Fruit fly (Drosophila melanogaster) whole organism, embryonic: ENCODE results near the gene CG17819.
A peak's percentile ranks its signal among the peaks of the same experiment; 100 is the strongest.

ENCODE experiments used
- Adf1 ChIP-seq: fragments of 200-800 bp; sonication (Bioruptor generic); IDR thresholded peaks from 2 replicates; pipeline ENCODE4 v1.3.6; 2022; ENCODE audit warnings: missing biosample characterization, missing genetic modification characterization
- B-H1 ChIP-seq: fragments of 200-800 bp; sonication (Bioruptor generic); IDR thresholded peaks from 3 replicates; pipeline ENCODE4 v1.3.6; 2022; ENCODE audit warnings: missing biosample characterization, missing genetic modification characterization
- CG10147 ChIP-seq: fragments of 200-800 bp; sonication (Bioruptor generic); optimal IDR thresholded peaks from 2 replicates; lab custom pipeline; 2019; ENCODE audit warnings: missing biosample characterization, mild to moderate bottlenecking, missing genetic modification characterization, moderate library complexity
- CG10543 ChIP-seq: fragments of 200-800 bp; sonication (Bioruptor generic); optimal IDR thresholded peaks from 3 replicates; lab custom pipeline; 2017; ENCODE audit warnings: missing biosample characterization, mild to moderate bottlenecking, missing genetic modification characterization, moderate library complexity
- CG14050 ChIP-seq: fragments of 200-800 bp; sonication (Bioruptor generic); IDR thresholded peaks from 3 replicates; pipeline ENCODE4 v1.3.6; 2022; ENCODE audit warnings: missing biosample characterization, missing genetic modification characterization
- CG1602 ChIP-seq: fragments of 200-800 bp; sonication (Bioruptor generic); optimal IDR thresholded peaks from 3 replicates; lab custom pipeline; 2016; ENCODE audit warnings: missing biosample characterization, missing genetic modification characterization
- CG1647 ChIP-seq: fragments of 200-800 bp; sonication (Bioruptor generic); optimal IDR thresholded peaks from 3 replicates; lab custom pipeline; 2016; ENCODE audit warnings: missing biosample characterization, missing genetic modification characterization
- CG17829 ChIP-seq: fragments of 200-800 bp; optimal IDR thresholded peaks from 2 replicates; lab custom pipeline; 2019; ENCODE audit warnings: missing biosample characterization, mild to moderate bottlenecking, missing genetic modification characterization, moderate library complexity
- CG18476 ChIP-seq: fragments of 200-800 bp; sonication (Bioruptor generic); optimal IDR thresholded peaks from 2 replicates; lab custom pipeline; 2016; ENCODE audit warnings: missing biosample characterization, mild to moderate bottlenecking, missing genetic modification characterization
- CG32532 ChIP-seq: fragments of 200-800 bp; sonication (Bioruptor generic); IDR thresholded peaks from 2 replicates; pipeline ENCODE4 v1.3.6; 2022; ENCODE audit warnings: missing biosample characterization, missing genetic modification characterization
- CG34376 ChIP-seq: fragments of 200-800 bp; sonication (Bioruptor generic); optimal IDR thresholded peaks from 2 replicates; lab custom pipeline; 2018; ENCODE audit warnings: missing biosample characterization, mild to moderate bottlenecking, missing genetic modification characterization
- CG4282 ChIP-seq: fragments of 200-800 bp; sonication (Bioruptor generic); optimal IDR thresholded peaks from 2 replicates; lab custom pipeline; 2016; ENCODE audit warnings: missing biosample characterization, missing genetic modification characterization
- CG4328 ChIP-seq: fragments of 200-800 bp; sonication (Bioruptor generic); optimal IDR thresholded peaks from 3 replicates; lab custom pipeline; 2017; ENCODE audit warnings: missing biosample characterization, missing genetic modification reagents, missing genetic modification characterization
- CG6813 ChIP-seq: fragments of 200-800 bp; sonication (Bioruptor generic); optimal IDR thresholded peaks from 2 replicates; lab custom pipeline; 2017; ENCODE audit warnings: missing biosample characterization, missing genetic modification characterization, mild to moderate bottlenecking, moderate library complexity, missing genetic modification reagents
- CG6854 ChIP-seq: fragments of 200-800 bp; sonication (Bioruptor generic); optimal IDR thresholded peaks from 3 replicates; lab custom pipeline; 2017; ENCODE audit warnings: missing biosample characterization, mild to moderate bottlenecking, missing genetic modification characterization
- CG7786 ChIP-seq: fragments of 200-800 bp; sonication (Bioruptor generic); optimal IDR thresholded peaks from 2 replicates; lab custom pipeline; 2016; ENCODE audit warnings: missing biosample characterization, missing genetic modification characterization
- CG9797 ChIP-seq: fragments of 200-800 bp; sonication (Bioruptor generic); optimal IDR thresholded peaks from 3 replicates; lab custom pipeline; 2018; ENCODE audit warnings: missing biosample characterization, mild to moderate bottlenecking, missing genetic modification characterization
- Doc2 ChIP-seq: fragments of 200-800 bp; sonication (Bioruptor generic); IDR thresholded peaks from 2 replicates; pipeline ENCODE4 v1.3.6; 2022; ENCODE audit warnings: missing biosample characterization, missing genetic modification characterization
- Drgx ChIP-seq: fragments of 200-800 bp; sonication (Bioruptor generic); IDR thresholded peaks from 2 replicates; pipeline ENCODE4 v1.3.6; 2022; ENCODE audit warnings: missing biosample characterization, missing genetic modification characterization
- Fer3 ChIP-seq: fragments of 200-800 bp; sonication (Bioruptor generic); optimal IDR thresholded peaks from 2 replicates; lab custom pipeline; 2018; ENCODE audit warnings: missing biosample characterization, mild to moderate bottlenecking, missing genetic modification characterization, moderate library complexity
- H15 ChIP-seq: fragments of 200-800 bp; sonication (Bioruptor generic); IDR thresholded peaks from 3 replicates; pipeline ENCODE4 v1.3.6; 2022; ENCODE audit warnings: missing biosample characterization, missing genetic modification characterization
- HLH3B ChIP-seq: fragments of 200-800 bp; sonication (Bioruptor generic); IDR thresholded peaks from 2 replicates; pipeline ENCODE4 v1.3.6; 2022; ENCODE audit warnings: missing biosample characterization, missing genetic modification characterization
- Hey ChIP-seq: fragments of 200-800 bp; sonication (Bioruptor generic); optimal IDR thresholded peaks from 3 replicates; lab custom pipeline; 2018; ENCODE audit warnings: missing biosample characterization, mild to moderate bottlenecking, missing genetic modification characterization
- Jarid2 ChIP-seq: fragments of 200-800 bp; sonication (Bioruptor generic); optimal IDR thresholded peaks from 3 replicates; lab custom pipeline; 2017; ENCODE audit warnings: mild to moderate bottlenecking, missing biosample characterization, missing genetic modification reagents, missing genetic modification characterization
- Lhr ChIP-seq: fragments of 200-800 bp; sonication (Bioruptor generic); optimal IDR thresholded peaks from 3 replicates; lab custom pipeline; 2017; ENCODE audit warnings: mild to moderate bottlenecking, missing biosample characterization, missing genetic modification reagents, missing genetic modification characterization
- NC2β ChIP-seq: fragments of 200-800 bp; sonication (Bioruptor generic); optimal IDR thresholded peaks from 2 replicates; lab custom pipeline; 2016; ENCODE audit warnings: missing biosample characterization, missing genetic modification characterization
- Pdp1 ChIP-seq, 2 experiments: fragments of 200-800 bp; sonication (Bioruptor generic); optimal IDR thresholded peaks; 3 replicates each; lab custom pipeline; 2016; ENCODE audit warnings: missing biosample characterization in 2 of 2, missing genetic modification characterization in 2 of 2, mild to moderate bottlenecking in 1 of 2, moderate library complexity in 1 of 2
- Ssrp ChIP-seq: fragments of 200-800 bp; sonication (Bioruptor generic); optimal IDR thresholded peaks from 2 replicates; lab custom pipeline; 2018; ENCODE audit warnings: missing biosample characterization, mild to moderate bottlenecking, missing genetic modification characterization, moderate library complexity
- chinmo ChIP-seq: fragments of 200-800 bp; sonication (Bioruptor generic); IDR thresholded peaks from 4 replicates; pipeline ENCODE4 v1.3.6; 2022; ENCODE audit warnings: missing biosample characterization, missing genetic modification characterization; ENCODE audit not compliant: partially characterized antibody
- danr ChIP-seq: fragments of 200-800 bp; sonication (Bioruptor generic); IDR thresholded peaks from 2 replicates; pipeline ENCODE4 v1.3.6; 2022; ENCODE audit warnings: missing biosample characterization, missing genetic modification characterization
- dysf ChIP-seq: fragments of 200-800 bp; sonication (Bioruptor generic); IDR thresholded peaks from 3 replicates; pipeline ENCODE4 v1.3.6; 2022; ENCODE audit warnings: missing biosample characterization, missing genetic modification characterization
- fd3F ChIP-seq: fragments of 200-800 bp; sonication (Bioruptor generic); optimal IDR thresholded peaks from 2 replicates; lab custom pipeline; 2018; ENCODE audit warnings: missing biosample characterization, mild to moderate bottlenecking, missing genetic modification characterization, moderate library complexity
- fd64A ChIP-seq: fragments of 200-800 bp; sonication (Bioruptor generic); optimal IDR thresholded peaks from 3 replicates; lab custom pipeline; 2018; ENCODE audit warnings: missing biosample characterization, mild to moderate bottlenecking, missing genetic modification characterization
- h ChIP-seq: fragments of >200 bp; optimal IDR thresholded peaks from 2 replicates; lab custom pipeline; 2017
- klu ChIP-seq: fragments of 200-800 bp; sonication (Bioruptor generic); IDR thresholded peaks from 2 replicates; pipeline ENCODE4 v1.3.6; 2022; ENCODE audit warnings: missing biosample characterization, missing genetic modification characterization
- lab ChIP-seq: fragments of 200-800 bp; sonication (Bioruptor generic); optimal IDR thresholded peaks from 3 replicates; lab custom pipeline; 2017; ENCODE audit warnings: missing biosample characterization, missing genetic modification characterization, mild to moderate bottlenecking, moderate library complexity, missing genetic modification reagents
- mld ChIP-seq: fragments of 200-800 bp; sonication (Bioruptor generic); IDR thresholded peaks from 3 replicates; pipeline ENCODE4 v1.3.6; 2022; ENCODE audit warnings: missing biosample characterization, missing genetic modification characterization; ENCODE audit not compliant: partially characterized antibody
- phol ChIP-seq: fragments of 200-800 bp; sonication (Bioruptor generic); optimal IDR thresholded peaks from 3 replicates; lab custom pipeline; 2018; ENCODE audit warnings: missing biosample characterization, mild to moderate bottlenecking, missing genetic modification characterization, moderate library complexity
- pita ChIP-seq: fragments of 200-800 bp; sonication (Bioruptor generic); optimal IDR thresholded peaks from 2 replicates; lab custom pipeline; 2017; ENCODE audit warnings: missing biosample characterization, mild to moderate bottlenecking, missing genetic modification characterization
- run ChIP-seq: fragments of 200-800 bp; sonication (Bioruptor generic); optimal IDR thresholded peaks from 3 replicates; lab custom pipeline; 2018; ENCODE audit warnings: missing biosample characterization, mild to moderate bottlenecking, missing genetic modification characterization
- salm ChIP-seq: fragments of 200-800 bp; sonication (Bioruptor generic); optimal IDR thresholded peaks from 2 replicates; lab custom pipeline; 2018; ENCODE audit warnings: missing biosample characterization, mild to moderate bottlenecking, missing genetic modification characterization
- sima ChIP-seq: fragments of 200-800 bp; sonication (Bioruptor generic); optimal IDR thresholded peaks from 2 replicates; lab custom pipeline; 2016; ENCODE audit warnings: missing biosample characterization, missing genetic modification characterization
- sisA ChIP-seq: fragments of 200-800 bp; sonication (Bioruptor generic); IDR thresholded peaks from 2 replicates; pipeline ENCODE4 v1.3.6; 2022; ENCODE audit warnings: missing biosample characterization, missing genetic modification characterization
- sug ChIP-seq: fragments of 200-800 bp; optimal IDR thresholded peaks from 2 replicates; lab custom pipeline; 2019; ENCODE audit warnings: missing biosample characterization, mild to moderate bottlenecking, missing genetic modification characterization, moderate library complexity
- tll ChIP-seq, 2 experiments: fragments of 200-800 bp in 1 of 2; fragments of >200 bp in 1 of 2; sonication (Bioruptor generic) in 1 of 2; optimal IDR thresholded peaks; 2 replicates each; lab custom pipeline; 2017 to 2019; ENCODE audit warnings: missing biosample characterization in 2 of 2, missing genetic modification characterization in 2 of 2, mild to moderate bottlenecking in 1 of 2, moderate library complexity in 1 of 2
- vnd ChIP-seq: fragments of 200-800 bp; sonication (Bioruptor generic); IDR thresholded peaks from 3 replicates; pipeline ENCODE4 v1.3.6; 2022; ENCODE audit warnings: missing biosample characterization, missing genetic modification characterization; ENCODE audit not compliant: partially characterized antibody
- zfh2 ChIP-seq: fragments of 200-800 bp; sonication (Bioruptor generic); optimal IDR thresholded peaks from 2 replicates; lab custom pipeline; 2016; ENCODE audit warnings: missing biosample characterization, missing genetic modification characterization

CG17819 gene

DNA sequence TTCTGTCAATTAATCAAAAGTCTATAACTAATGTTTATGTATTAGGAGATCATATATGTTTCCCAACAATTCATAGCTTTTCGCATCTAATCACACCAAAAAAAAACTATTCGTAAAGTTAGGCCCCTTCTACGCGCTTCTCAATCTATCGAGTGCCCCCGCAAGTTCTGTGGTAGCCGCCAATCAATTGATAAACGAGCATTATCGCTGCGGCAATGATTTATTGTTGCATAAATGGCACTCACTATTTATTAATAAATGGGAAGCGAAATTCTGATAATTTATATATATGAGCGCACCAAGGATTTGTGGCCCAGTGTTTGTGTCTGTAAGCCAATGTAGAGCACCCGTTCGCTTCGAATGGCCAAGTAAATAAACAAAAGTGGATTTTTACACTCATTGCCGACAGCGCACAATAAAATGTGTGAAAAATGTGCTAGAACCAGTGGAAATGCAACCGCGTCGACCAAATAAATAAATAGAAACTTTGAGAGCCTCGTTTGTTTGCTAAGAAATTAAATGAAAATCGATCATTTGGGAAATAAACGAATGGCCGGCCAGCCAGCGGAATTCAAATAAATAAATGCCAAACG is 13.9 kb downstream of the CG17819 start (continued):
- TF ChIP-seq lab (GFP tag; lab: Kevin White, UChicago): peak; percentile 18
- TF ChIP-seq mld (GFP tag; lab: Robert Waterston, UW): no peak
- TF ChIP-seq chinmo: 0 out of 4 replicates have a peak, but pooled peaks have one; percentile 31
- peak; percentile 36 for TF ChIP-seq salm
- TF ChIP-seq sug (tag; lab: Kevin White, UChicago): peak; percentile 42
- peak; percentile 67 for TF ChIP-seq fd64A (GFP tag; lab: Kevin White, UChicago)
- TF ChIP-seq Drgx (GFP tag; lab: Robert Waterston, UW): no peak
- no peak for TF ChIP-seq B-H1 (GFP tag; lab: Robert Waterston, UW)
- TF ChIP-seq CG17829 (tag; lab: Kevin White, UChicago): peak; percentile 98
- no peak for TF ChIP-seq CG9797 (GFP tag; lab: Kevin White, UChicago)
- TF ChIP-seq CG7786 (GFP tag; lab: Kevin White, UChicago): no peak
- TF ChIP-seq CG1647 (GFP tag; lab: Kevin White, UChicago): no peak
- peak in 1 of 2 experiments; percentile 76 for TF ChIP-seq Pdp1 (GFP tag; optimal IDR thresholded peaks at IDR 0.05; lab: Kevin White, UChicago)
- no peak for TF ChIP-seq dysf (GFP tag; lab: Robert Waterston, UW)
- no peak for TF ChIP-seq CG1602 (GFP tag; lab: Kevin White, UChicago)

dm6 chr3R:21870158-21870971 is 15.0 kb downstream of the CG17819 start, which contains the start of gene CG31431:
CG31431 (plus strand) TSS chr3R:21870681.
- TF ChIP-seq phol (tag; lab: Kevin White, UChicago) (peak; percentile 94), Doc2 (peak; percentile 90), Hey (tag; lab: Kevin White, UChicago) (peak; percentile 89), H15 (peak; percentile 96), sima (GFP tag; lab: Kevin White, UChicago) (peak; percentile 94), CG6813 (peak; percentile 98), sisA (GFP tag; lab: Robert Waterston, UW) (peak; percentile 96), pita (no peak), Lhr (peak; percentile 87), CG18476 (peak; percentile 96), Jarid2 (GFP tag; lab: Kevin White, UChicago) (peak; percentile 85), CG4328 (GFP tag; lab: Kevin White, UChicago) (peak; percentile 95), CG10147 (GFP tag; lab: Kevin White, UChicago) (peak; percentile 95), sug (tag; lab: Kevin White, UChicago) (peak; percentile 96), h (lab: Kevin White, UChicago) (no peak), CG4282 (GFP tag; lab: Kevin White, UChicago) (peak; percentile 92), NC2β (GFP tag; lab: Kevin White, UChicago) (peak; percentile 97), CG6854 (GFP tag; lab: Kevin White, UChicago) (peak; percentile 96), CG34376 (GFP tag; lab: Kevin White, UChicago) (peak; percentile 97), CG14050 (GFP tag; lab: Robert Waterston, UW) (peak; percentile 96), fd3F (peak; percentile 96), Ssrp (peak; percentile 93), vnd (GFP tag; lab: Robert Waterston, UW) (no peak), CG32532 (GFP tag; lab: Robert Waterston, UW) (peak; percentile 99), Adf1 (GFP tag; lab: Robert Waterston, UW) (peak; percentile 86), tll (GFP tag; optimal IDR thresholded peaks at IDR 0.05; lab: Kevin White, UChicago) (peak in 1 of 2 experiments; percentile 72), zfh2 (GFP tag; lab: Kevin White, UChicago) (peak; percentile 97), run (tag; lab: Kevin White, UChicago) (peak; percentile 85), klu (GFP tag; lab: Robert Waterston, UW) (peak; percentile 95), HLH3B (GFP tag; lab: Robert Waterston, UW) (peak; percentile 97), Fer3 (tag; lab: Kevin White, UChicago) (peak; percentile 98), CG10543 (GFP tag; lab: Kevin White, UChicago) (peak; percentile 97), danr (GFP tag; lab: Robert Waterston, UW) (peak; percentile 95)
